Fruit fly (Drosophila melanogaster): ENCODE results near the gene eIF5B.

Gene eIF5B

dm6 chr3L:3471174-3471573 lies 10.4 kb upstream of the eIF5B start, which contains the start of gene CG14971 (continued):
- no peak for TF ChIP-seq ash1 (GFP tag; optimal IDR thresholded peaks at IDR 0.05)
- TF ChIP-seq CG17328 (GFP tag; IDR thresholded peaks at IDR 0.05): peak; percentile 37; the same call in 1 of the 2 replicates
- peak; percentile 70 for TF ChIP-seq NFAT (GFP tag; IDR thresholded peaks at IDR 0.05)
- TF ChIP-seq CG6765 (GFP tag; optimal IDR thresholded peaks at IDR 0.05): no peak
- TF ChIP-seq CG34376 (GFP tag; optimal IDR thresholded peaks at IDR 0.05): peak; percentile 33
- no peak for TF ChIP-seq her (GFP tag; optimal IDR thresholded peaks at IDR 0.05)
- TF ChIP-seq CG4404 (GFP tag; IDR thresholded peaks at IDR 0.05): no peak
- TF ChIP-seq CG42726 (GFP tag; IDR thresholded peaks at IDR 0.05; ENCODE audit: partially characterized antibody): peak; percentile 77
- peak; percentile 4 for TF ChIP-seq CG1792 (GFP tag; optimal IDR thresholded peaks at IDR 0.05)
- TF ChIP-seq CG3995 (GFP tag; optimal IDR thresholded peaks at IDR 0.05): peak; percentile 72
- TF ChIP-seq Stat92E (GFP tag; optimal IDR thresholded peaks at IDR 0.05): no peak
- peak; percentile 48; the same call in 1 of the 2 replicates for TF ChIP-seq lmd (GFP tag; IDR thresholded peaks at IDR 0.05)
- TF ChIP-seq CG8281 (tag; optimal IDR thresholded peaks at IDR 0.05): no peak
- no peak for TF ChIP-seq croc (GFP tag; conservative IDR thresholded peaks at IDR 0.05)
- TF ChIP-seq CG10209 (GFP tag; optimal IDR thresholded peaks at IDR 0.05): no peak
- TF ChIP-seq chif (GFP tag; optimal IDR thresholded peaks at IDR 0.05): peak in 1 of 2 experiments; percentile 14
- TF ChIP-seq Bteb2 (GFP tag; optimal IDR thresholded peaks at IDR 0.05): peak; percentile 43
- peak; percentile 30 for TF ChIP-seq pum (GFP tag; optimal IDR thresholded peaks at IDR 0.05)
- no peak for TF ChIP-seq gce (GFP tag; IDR thresholded peaks at IDR 0.05)
- TF ChIP-seq unpg (GFP tag; optimal IDR thresholded peaks at IDR 0.05): no peak
- no peak for TF ChIP-seq lov (optimal IDR thresholded peaks at IDR 0.05)
- no peak for TF ChIP-seq lov (GFP tag; IDR thresholded peaks at IDR 0.05)
- TF ChIP-seq CG11695 (GFP tag; IDR thresholded peaks at IDR 0.05): no peak
- TF ChIP-seq CG16779 (GFP tag; IDR thresholded peaks at IDR 0.05): no peak
- TF ChIP-seq al (GFP tag; IDR thresholded peaks at IDR 0.05): 0 out of 2 replicates have a peak, but pooled peaks have one; percentile 24
- TF ChIP-seq phol (tag; optimal IDR thresholded peaks at IDR 0.05): peak; percentile 31
- TF ChIP-seq unc-4 (GFP tag; IDR thresholded peaks at IDR 0.05; ENCODE audit: partially characterized antibody): peak; percentile 85
- peak; percentile 86 for TF ChIP-seq pzg (GFP tag; optimal IDR thresholded peaks at IDR 0.05)
- no peak for TF ChIP-seq chm (GFP tag; IDR thresholded peaks at IDR 0.05)
- peak; percentile 80 for TF ChIP-seq ato (GFP tag; IDR thresholded peaks at IDR 0.05; ENCODE audit: partially characterized antibody)
- no peak for TF ChIP-seq C15 (GFP tag; IDR thresholded peaks at IDR 0.05)
- TF ChIP-seq CG12659 (GFP tag; optimal IDR thresholded peaks at IDR 0.05): peak; percentile 51
- TF ChIP-seq gsb-n (tag; optimal IDR thresholded peaks at IDR 0.05): no peak
- no peak for TF ChIP-seq btn (GFP tag; optimal IDR thresholded peaks at IDR 0.05)
- peak; percentile 70 for TF ChIP-seq CG2116 (GFP tag; optimal IDR thresholded peaks at IDR 0.05)
- no peak for TF ChIP-seq CG33557 (GFP tag; optimal IDR thresholded peaks at IDR 0.05)
- TF ChIP-seq CG2199 (GFP tag; IDR thresholded peaks at IDR 0.05): no peak
- no peak for TF ChIP-seq Awh (GFP tag; IDR thresholded peaks at IDR 0.05)
- TF ChIP-seq amos (GFP tag; IDR thresholded peaks at IDR 0.05; ENCODE audit: partially characterized antibody): peak; percentile 86
- TF ChIP-seq dmrt99B (tag; optimal IDR thresholded peaks at IDR 0.05): no peak
- no peak for TF ChIP-seq CG17612 (GFP tag; IDR thresholded peaks at IDR 0.05)
- TF ChIP-seq Fer1 (GFP tag; optimal IDR thresholded peaks at IDR 0.05): peak; percentile 39
- TF ChIP-seq shn (GFP tag; optimal IDR thresholded peaks at IDR 0.05): peak; percentile 36
- no peak for TF ChIP-seq CG1529 (GFP tag; optimal IDR thresholded peaks at IDR 0.05)
- TF ChIP-seq CoRest (tag; optimal IDR thresholded peaks at IDR 0.05): peak; percentile 57
- no peak for TF ChIP-seq usp (GFP tag; optimal IDR thresholded peaks at IDR 0.05)
- TF ChIP-seq fd102C (GFP tag; optimal IDR thresholded peaks at IDR 0.05): no peak
- TF ChIP-seq CG7372 (GFP tag; IDR thresholded peaks at IDR 0.05): no peak
- no peak for TF ChIP-seq Fer3 (tag; optimal IDR thresholded peaks at IDR 0.05)
- no peak for TF ChIP-seq so (GFP tag; IDR thresholded peaks at IDR 0.05)
- TF ChIP-seq sc (optimal IDR thresholded peaks at IDR 0.05): no peak
- no peak for TF ChIP-seq sc (GFP tag; optimal IDR thresholded peaks at IDR 0.05)
